Worm (Caenorhabditis elegans) whole organism, late embryonic: ENCODE measurements around the gene srh-100.

ENCODE experiments used
- C08G9.2 ChIP-seq: sonication (generic microtip); optimal IDR thresholded peaks from 2 replicates; lab custom pipeline; 2016; ENCODE audit warnings: mild to moderate bottlenecking, missing genetic modification characterization, moderate library complexity, missing compliant biosample characterization
- C38D4.7 ChIP-seq: fragments of 200-800 bp; sonication (Bioruptor generic); optimal IDR thresholded peaks from 2 replicates; lab custom pipeline; 2018; ENCODE audit warnings: mild to moderate bottlenecking, missing genetic modification characterization, moderate library complexity, missing compliant biosample characterization
- F13H6.1 ChIP-seq: sonication (generic microtip); optimal IDR thresholded peaks from 2 replicates; lab custom pipeline; 2016; ENCODE audit warnings: missing genetic modification characterization, missing compliant biosample characterization
- K09A11.1 ChIP-seq: sonication (generic microtip); optimal IDR thresholded peaks from 2 replicates; lab custom pipeline; 2017; ENCODE audit warnings: antibody characterized with exemption, mild to moderate bottlenecking, missing genetic modification characterization, missing compliant biosample characterization; ENCODE audit not compliant: insufficient read depth
- T23F11.4 ChIP-seq: fragments of 200-800 bp; sonication (Bioruptor generic); optimal IDR thresholded peaks from 2 replicates; lab custom pipeline; 2018; ENCODE audit warnings: mild to moderate bottlenecking, missing genetic modification characterization, missing compliant biosample characterization
- Y22D7AL.16 ChIP-seq: sonication (generic microtip); optimal IDR thresholded peaks from 2 replicates; lab custom pipeline; 2016; ENCODE audit warnings: missing genetic modification characterization, missing compliant biosample characterization
- ama-1 ChIP-seq: fragments of 150-350 bp; optimal IDR thresholded peaks from 2 replicates; lab custom pipeline; 2014
- ceh-2 ChIP-seq: sonication (generic microtip); optimal IDR thresholded peaks from 2 replicates; lab custom pipeline; 2016; ENCODE audit warnings: missing genotype, missing genetic modification characterization, missing compliant biosample characterization
- ceh-22 ChIP-seq: sonication (generic microtip); optimal IDR thresholded peaks from 2 replicates; lab custom pipeline; 2017; ENCODE audit warnings: missing biosample characterization, missing genetic modification characterization
- ceh-34 ChIP-seq: sonication (generic microtip); optimal IDR thresholded peaks from 2 replicates; lab custom pipeline; 2016; ENCODE audit warnings: mild to moderate bottlenecking, missing genetic modification characterization, missing compliant biosample characterization
- ceh-9 ChIP-seq: sonication (generic microtip); optimal IDR thresholded peaks from 2 replicates; lab custom pipeline; 2016; ENCODE audit warnings: mild to moderate bottlenecking, missing genetic modification characterization, inconsistent platforms, missing compliant biosample characterization
- dmd-4 ChIP-seq: sonication (generic microtip); optimal IDR thresholded peaks from 2 replicates; lab custom pipeline; 2016; ENCODE audit warnings: borderline replicate concordance, missing genetic modification characterization, missing compliant biosample characterization
- dve-1 ChIP-seq: sonication (generic microtip); optimal IDR thresholded peaks from 2 replicates; lab custom pipeline; 2017; ENCODE audit warnings: antibody characterized with exemption, mild to moderate bottlenecking, missing genetic modification characterization, missing compliant biosample characterization
- elt-2 ChIP-seq: sonication (generic microtip); optimal IDR thresholded peaks from 2 replicates; lab custom pipeline; 2016; ENCODE audit warnings: missing genetic modification reagents, missing genetic modification characterization, missing compliant biosample characterization
- elt-4 ChIP-seq: sonication (generic microtip); optimal IDR thresholded peaks from 2 replicates; lab custom pipeline; 2016; ENCODE audit warnings: missing genetic modification characterization, missing compliant biosample characterization
- ets-4 ChIP-seq: sonication (generic microtip); optimal IDR thresholded peaks from 2 replicates; lab custom pipeline; 2016; ENCODE audit warnings: missing genetic modification characterization, missing compliant biosample characterization
- fkh-10 ChIP-seq: fragments of 150-350 bp; optimal IDR thresholded peaks from 2 replicates; lab custom pipeline; 2014; ENCODE audit warnings: missing biosample characterization, missing genetic modification reagents, missing genetic modification characterization
- gmeb-2 ChIP-seq: sonication (generic microtip); optimal IDR thresholded peaks from 2 replicates; lab custom pipeline; 2016; ENCODE audit warnings: missing genetic modification characterization, inconsistent platforms, missing compliant biosample characterization
- hlh-13 ChIP-seq: fragments of 200-800 bp; sonication (Bioruptor generic); optimal IDR thresholded peaks from 2 replicates; lab custom pipeline; 2018; ENCODE audit warnings: mild to moderate bottlenecking, missing genetic modification characterization, missing compliant biosample characterization
- hlh-15 ChIP-seq: sonication (generic microtip); optimal IDR thresholded peaks from 2 replicates; lab custom pipeline; 2016; ENCODE audit warnings: missing genetic modification characterization, missing compliant biosample characterization
- hlh-8 ChIP-seq: sonication (generic microtip); optimal IDR thresholded peaks from 2 replicates; lab custom pipeline; 2016; ENCODE audit warnings: missing genotype, missing genetic modification characterization, missing compliant biosample characterization
- lim-6 ChIP-seq: sonication (generic microtip); optimal IDR thresholded peaks from 2 replicates; lab custom pipeline; 2016; ENCODE audit warnings: missing genetic modification characterization, missing compliant biosample characterization
- mec-3 ChIP-seq: sonication (generic microtip); optimal IDR thresholded peaks from 2 replicates; lab custom pipeline; 2016; ENCODE audit warnings: borderline replicate concordance, missing genetic modification characterization, missing compliant biosample characterization
- nhr-11 ChIP-seq: fragments of 150-350 bp; optimal IDR thresholded peaks from 2 replicates; lab custom pipeline; 2014; ENCODE audit warnings: missing biosample characterization, missing genetic modification characterization
- pat-9 ChIP-seq: fragments of 200-800 bp; sonication (Bioruptor generic); optimal IDR thresholded peaks from 2 replicates; lab custom pipeline; 2018; ENCODE audit warnings: mild to moderate bottlenecking, missing genetic modification characterization, moderate library complexity, missing compliant biosample characterization
- pax-1 ChIP-seq: fragments of 150-350 bp; optimal IDR thresholded peaks from 2 replicates; lab custom pipeline; 2014; ENCODE audit warnings: missing biosample characterization, missing genetic modification characterization
- pha-2 ChIP-seq: sonication (generic microtip); optimal IDR thresholded peaks from 2 replicates; lab custom pipeline; 2017; ENCODE audit warnings: mild to moderate bottlenecking, missing genetic modification characterization, missing compliant biosample characterization
- pha-4 ChIP-seq: fragments of 150-350 bp; optimal IDR thresholded peaks from 2 replicates; lab custom pipeline; 2018; ENCODE audit warnings: missing biosample characterization, missing genetic modification reagents, missing genetic modification characterization
- rnt-1 ChIP-seq: sonication (generic microtip); optimal IDR thresholded peaks from 2 replicates; lab custom pipeline; 2016; ENCODE audit warnings: missing genetic modification characterization, missing compliant biosample characterization
- sox-2 ChIP-seq: fragments of 200-800 bp; sonication (Bioruptor generic); IDR thresholded peaks from 2 replicates; pipeline ENCODE4 v1.3.6; 2022; ENCODE audit warnings: missing genetic modification reagents, missing genetic modification characterization, missing compliant biosample characterization
- sox-4 ChIP-seq: sonication (generic microtip); optimal IDR thresholded peaks from 2 replicates; lab custom pipeline; 2017; ENCODE audit warnings: mild to moderate bottlenecking, missing genetic modification characterization, inconsistent platforms, missing compliant biosample characterization
- tbx-2 ChIP-seq: sonication (generic microtip); optimal IDR thresholded peaks from 2 replicates; lab custom pipeline; 2016; ENCODE audit warnings: missing genetic modification characterization, missing compliant biosample characterization
- tbx-7 ChIP-seq: sonication (generic microtip); optimal IDR thresholded peaks from 2 replicates; lab custom pipeline; 2016; ENCODE audit warnings: missing genotype, missing genetic modification characterization, missing compliant biosample characterization
- ttx-3 ChIP-seq: sonication (generic microtip); optimal IDR thresholded peaks from 2 replicates; lab custom pipeline; 2016; ENCODE audit warnings: missing genetic modification reagents, missing genetic modification characterization, missing compliant biosample characterization
- unc-3 ChIP-seq, 2 experiments: fragments of 200-800 bp in 1 of 2; sonication (Bioruptor generic) in 1 of 2; sonication (generic microtip) in 1 of 2; conservative IDR thresholded peaks in 1 of 2; optimal IDR thresholded peaks in 1 of 2; 2 replicates each; pipeline versions ENCODE4 v1.3.6 to Lab custom; 2016 to 2022; ENCODE audit warnings: missing compliant biosample characterization in 2 of 2, missing genetic modification characterization in 2 of 2, missing genetic modification reagents in 1 of 2
- unc-42 ChIP-seq: sonication (generic microtip); optimal IDR thresholded peaks from 2 replicates; lab custom pipeline; 2016; ENCODE audit warnings: missing genotype, missing genetic modification characterization, missing compliant biosample characterization
- ztf-16 ChIP-seq: sonication (generic microtip); optimal IDR thresholded peaks from 2 replicates; lab custom pipeline; 2017; ENCODE audit warnings: missing genetic modification characterization, missing compliant biosample characterization

The srh-100 gene

DNA sequence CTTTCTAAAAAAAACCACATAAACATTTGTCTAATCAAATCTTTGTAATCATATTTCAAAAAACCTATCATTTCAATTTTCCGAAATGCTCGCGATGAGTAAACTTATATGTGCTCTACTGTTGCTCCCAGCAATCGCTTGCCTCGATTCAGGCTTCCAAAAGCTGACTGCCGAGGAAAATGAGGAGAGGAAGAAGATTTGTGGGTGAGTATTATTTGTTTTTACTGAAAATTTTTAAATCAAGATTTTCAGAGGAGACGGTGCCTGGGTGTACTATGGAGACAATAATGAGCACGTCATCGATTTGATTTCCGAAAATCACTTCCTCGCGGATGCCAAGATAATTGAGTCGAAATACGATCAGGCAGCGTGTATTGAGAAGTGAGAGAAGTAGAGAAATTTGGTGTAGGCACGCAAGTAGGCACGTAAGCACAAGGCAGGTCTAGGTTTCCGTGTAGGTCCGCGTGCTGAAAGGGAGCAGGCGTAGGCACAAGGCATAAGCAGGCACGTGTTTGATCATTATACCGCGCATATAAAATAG, 9.8 kb upstream of the srh-100 start, which contains the start of gene C46E10.1:
C46E10.1 (plus strand) TSS at position 51 of the 541 bp plus-strand sequence.
- TF ChIP-seq C08G9.2 (tag; lab: Kevin White, UChicago) (no peak), mec-3 (peak; percentile 6), elt-2 (tag; lab: Kevin White, UChicago) (no peak), lim-6 (no peak), rnt-1 (no peak), K09A11.1 (tag; lab: Kevin White, UChicago) (no peak)
- TF ChIP-seq, all 69 proteins: peak for 1

ce11 chrII:3721016-3721415, 6.5 kb upstream of the srh-100 start, which contains the start of gene C46E10.3:
TSS of gene C46E10.3 (plus strand) at chrII:3721316.
- TF ChIP-seq nhr-11 (tag; lab: Kevin White, UChicago) (no peak), ceh-9 (no peak), sox-2 (no peak), sox-4 (tag; lab: Kevin White, UChicago) (no peak)

DNA sequence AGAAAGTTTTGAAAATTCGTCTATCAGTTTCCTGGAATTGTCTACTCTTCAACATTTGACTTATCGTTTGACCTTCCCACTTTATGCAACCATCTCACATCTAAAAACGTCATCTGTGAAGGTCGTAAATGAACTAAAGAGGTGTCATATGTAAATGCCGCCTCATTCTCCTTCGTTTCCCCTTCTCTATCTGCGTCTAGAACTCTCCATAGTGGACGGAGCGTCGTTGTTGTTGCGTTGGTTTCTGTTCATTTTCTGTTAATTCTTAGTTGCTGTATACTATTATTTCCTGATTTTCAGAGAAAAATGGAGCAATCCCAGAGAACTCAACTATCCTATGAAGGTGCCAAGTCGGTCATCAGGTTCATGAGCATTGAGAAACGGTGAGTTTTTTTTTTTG, 2.5 kb upstream of the srh-100 start, which contains the start of gene fbxc-52:
fbxc-52 (plus strand) TSS at position 301 of the 400 bp plus-strand sequence.
- TF ChIP-seq T23F11.4 (GFP tag; lab: Kevin White, UChicago) (no peak), unc-42 (tag; lab: Kevin White, UChicago) (no peak), hlh-15 (tag; lab: Kevin White, UChicago) (no peak), Y22D7AL.16 (tag; lab: Kevin White, UChicago) (no peak), mec-3 (no peak), elt-2 (tag; lab: Kevin White, UChicago) (no peak), pha-4 (tag; lab: Kevin White, UChicago) (no peak), ztf-16 (no peak), dmd-4 (tag; lab: Kevin White, UChicago) (no peak), pat-9 (no peak), C38D4.7 (GFP tag; lab: Kevin White, UChicago) (no peak), fkh-10 (GFP tag; lab: Kevin White, UChicago) (no peak), pha-2 (tag; lab: Kevin White, UChicago) (no peak), ceh-34 (tag; lab: Kevin White, UChicago) (no peak), tbx-2 (no peak), ttx-3 (tag; lab: Kevin White, UChicago) (no peak)

DNA sequence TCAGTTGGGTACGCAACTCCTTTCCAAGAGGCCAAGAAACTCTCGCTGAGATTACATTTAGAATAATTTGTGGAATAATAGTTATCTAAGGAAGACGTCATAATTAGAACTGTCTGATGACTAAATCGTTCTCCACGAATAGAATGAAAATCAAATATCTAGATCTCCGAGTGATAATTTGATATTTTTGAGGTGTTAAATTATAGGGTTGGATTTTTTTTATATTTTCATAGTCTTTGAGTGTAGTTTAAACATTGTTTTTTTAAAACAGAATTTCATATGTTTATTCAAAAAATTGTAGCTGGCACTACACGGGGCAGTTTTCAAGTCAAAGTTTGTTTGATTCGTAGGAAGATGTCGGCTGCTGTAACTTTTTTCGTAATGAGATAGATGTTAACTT, 2.0 kb upstream of the srh-100 start, which contains the start of gene srh-99:
srh-99 (minus strand) TSS at position 101 of the 400 bp plus-strand sequence.
- no peak for TF ChIP-seq tbx-7
- TF ChIP-seq T23F11.4 (GFP tag; lab: Kevin White, UChicago): no peak
- no peak for TF ChIP-seq hlh-13
- TF ChIP-seq ceh-2 (tag; lab: Kevin White, UChicago): no peak
- no peak for TF ChIP-seq hlh-8 (tag; lab: Kevin White, UChicago)
- no peak for TF ChIP-seq unc-3 (GFP tag; conservative IDR thresholded peaks at IDR 0.05; lab: Robert Waterston, UW)
- no peak for TF ChIP-seq unc-3 (tag; optimal IDR thresholded peaks at IDR 0.05; lab: Kevin White, UChicago)
- TF ChIP-seq ets-4: no peak
- TF ChIP-seq ama-1 (lab: Kevin White, UChicago): no peak
- TF ChIP-seq F13H6.1: no peak
- no peak for TF ChIP-seq nhr-11 (tag; lab: Kevin White, UChicago)
- no peak for TF ChIP-seq dve-1 (tag; lab: Kevin White, UChicago)
- TF ChIP-seq pat-9: no peak
- no peak for TF ChIP-seq ttx-3 (tag; lab: Kevin White, UChicago)
- TF ChIP-seq pax-1: no peak
- TF ChIP-seq gmeb-2 (tag; lab: Kevin White, UChicago): no peak
- no peak for TF ChIP-seq elt-4 (tag; lab: Kevin White, UChicago)
- no peak for TF ChIP-seq ceh-22 (tag; lab: Kevin White, UChicago)
- no peak for TF ChIP-seq C08G9.2 (tag; lab: Kevin White, UChicago)
